Fruit fly (Drosophila melanogaster) Kc167 (cell line): Measurements from ENCODE around the gene PH4alphaPV.

Experiments used
- Myc ChIP-seq: fragments of >200 bp; optimal IDR thresholded peaks from 2 replicates; lab custom pipeline; 2017; ENCODE audit warnings: missing external identifiers
- h ChIP-seq: fragments of >200 bp; optimal IDR thresholded peaks from 3 replicates; lab custom pipeline; 2018; ENCODE audit warnings: missing external identifiers
- insv ChIP-seq: fragments of >200 bp; optimal IDR thresholded peaks from 3 replicates; lab custom pipeline; 2018; ENCODE audit warnings: missing external identifiers

- TF ChIP-seq insv (lab: Kevin White, UChicago) = no peak
- TF ChIP-seq h (lab: Kevin White, UChicago) = no peak
- TF ChIP-seq Myc (lab: Kevin White, UChicago) = no peak
Observed at dm6 chr3R:30617457-30617856, 30.9 kb downstream of the PH4alphaPV start.
